Fruit fly (Drosophila melanogaster): ENCODE results near the gene CG14050.
A peak's percentile ranks its signal among the peaks of the same experiment; 100 is the strongest.

The CG14050 gene

DNA sequence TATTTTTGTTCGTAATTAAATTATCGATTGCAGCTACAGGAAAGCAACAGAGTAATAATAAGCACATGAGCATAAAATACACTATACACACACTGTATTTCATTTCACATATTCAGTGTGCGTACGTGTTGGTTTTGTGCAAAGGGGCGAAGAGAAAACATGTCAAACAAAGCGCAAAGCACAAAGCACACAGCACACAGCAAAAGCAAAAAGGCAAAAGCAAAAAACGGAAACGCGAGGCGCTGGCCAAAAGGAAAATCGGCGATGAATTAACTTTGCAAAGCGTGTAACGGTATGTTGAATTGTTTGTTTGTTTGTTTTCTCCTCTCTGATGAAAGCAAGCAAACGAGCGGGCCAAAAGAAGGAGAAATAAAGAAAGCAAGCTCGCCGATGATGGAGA, 37.7 kb downstream of the CG14050 start:
- TF ChIP-seq kay (GFP tag; ENCODE audit: borderline replicate concordance) (no peak), tj (GFP tag; optimal IDR thresholded peaks at IDR 0.05) (no peak), cic (GFP tag; optimal IDR thresholded peaks at IDR 0.05) (no peak), CG1620 (GFP tag; optimal IDR thresholded peaks at IDR 0.05) (no peak), pad (GFP tag; optimal IDR thresholded peaks at IDR 0.05) (no peak), ovo (GFP tag; optimal IDR thresholded peaks at IDR 0.05) (no peak), CG11617 (GFP tag; optimal IDR thresholded peaks at IDR 0.05) (no peak), Hr96 (GFP tag; optimal IDR thresholded peaks at IDR 0.05) (no peak), CG5204 (GFP tag; optimal IDR thresholded peaks at IDR 0.05) (no peak), Clk (GFP tag; optimal IDR thresholded peaks at IDR 0.05) (no peak), CG7045 (GFP tag; optimal IDR thresholded peaks at IDR 0.05) (no peak), Mnt (GFP tag; optimal IDR thresholded peaks at IDR 0.05) (no peak), Crg-1 (GFP tag; optimal IDR thresholded peaks at IDR 0.05) (no peak), cnc (optimal IDR thresholded peaks at IDR 0.05) (no peak), toe (GFP tag; optimal IDR thresholded peaks at IDR 0.05) (no peak), CG7101 (tag; optimal IDR thresholded peaks at IDR 0.05) (no peak), bab1 (GFP tag; optimal IDR thresholded peaks at IDR 0.05) (no peak), CG12768 (GFP tag; optimal IDR thresholded peaks at IDR 0.05) (no peak), CG14711 (tag; optimal IDR thresholded peaks at IDR 0.05) (no peak)

DNA sequence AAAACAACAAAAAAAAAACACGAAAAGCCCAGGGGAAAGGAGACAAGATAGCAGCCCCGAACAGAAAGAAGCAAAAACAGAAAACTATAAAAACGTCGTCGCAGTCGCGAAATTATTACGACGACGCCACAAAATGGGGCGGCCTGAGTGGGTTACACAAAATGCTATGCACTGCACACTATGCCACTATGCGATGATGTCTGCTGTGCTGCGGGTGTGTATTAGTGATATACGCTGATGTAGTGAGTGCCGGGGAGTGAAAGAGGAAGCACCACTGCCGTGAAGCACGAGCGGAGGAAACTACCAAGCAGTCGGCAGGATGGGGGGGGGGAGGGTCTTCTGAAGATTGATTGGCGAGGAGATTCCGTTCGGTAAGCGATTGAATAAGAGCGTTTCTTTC, 39.0 kb downstream of the CG14050 start:
- no peak for TF ChIP-seq CG11617 (GFP tag; optimal IDR thresholded peaks at IDR 0.05)
- peak; percentile 32 for TF ChIP-seq tj (GFP tag; optimal IDR thresholded peaks at IDR 0.05)

DNA sequence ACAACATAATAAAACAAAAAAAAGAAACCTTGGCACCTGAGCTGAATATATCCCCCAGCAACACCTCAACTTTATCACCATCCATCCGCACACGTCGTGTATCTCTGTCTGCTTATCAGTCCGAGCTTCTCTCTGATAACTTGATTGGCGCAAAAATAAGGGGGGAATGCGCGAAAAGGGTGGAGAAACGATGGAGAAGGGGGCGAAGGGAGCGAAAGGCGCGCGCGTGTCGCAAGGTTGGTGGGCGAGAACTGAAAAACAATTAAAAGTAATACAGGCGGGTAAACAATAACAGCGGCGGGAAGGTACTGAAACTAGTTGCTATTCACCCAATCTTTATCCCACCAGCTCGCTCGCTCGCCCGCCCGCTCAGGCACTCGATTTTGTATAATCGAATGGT, 39.8 kb downstream of the CG14050 start:
- TF ChIP-seq Crg-1 (GFP tag; optimal IDR thresholded peaks at IDR 0.05) (no peak), kay (GFP tag; ENCODE audit: borderline replicate concordance) (no peak), Mnt (GFP tag; optimal IDR thresholded peaks at IDR 0.05) (peak; percentile 79), CG1620 (GFP tag; optimal IDR thresholded peaks at IDR 0.05) (no peak), CG5204 (GFP tag; optimal IDR thresholded peaks at IDR 0.05) (no peak), cic (GFP tag; optimal IDR thresholded peaks at IDR 0.05) (peak; percentile 62), pad (GFP tag; optimal IDR thresholded peaks at IDR 0.05) (peak; percentile 11)

DNA sequence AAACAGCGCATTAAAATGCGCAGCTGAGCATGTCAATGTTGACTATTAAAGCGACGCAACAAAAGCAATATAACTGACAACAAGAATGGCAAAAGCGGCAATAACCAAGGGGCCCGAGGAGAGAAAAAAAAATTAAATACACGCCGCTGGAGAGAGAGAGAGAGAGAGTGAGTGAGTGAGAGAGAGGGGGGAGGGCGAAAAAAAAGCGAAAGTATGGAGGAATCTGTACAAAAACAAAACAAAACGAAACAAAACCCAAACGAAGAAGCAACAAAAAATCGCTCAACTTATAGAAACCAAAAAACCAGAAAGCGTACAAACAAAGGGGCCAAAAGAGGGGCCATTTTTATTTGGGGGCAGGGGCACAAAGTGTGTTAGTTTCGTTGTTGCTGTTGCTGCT, 42.5 kb downstream of the CG14050 start:
- TF ChIP-seq tj (GFP tag; optimal IDR thresholded peaks at IDR 0.05) (no peak), ovo (GFP tag; optimal IDR thresholded peaks at IDR 0.05) (no peak), pad (GFP tag; optimal IDR thresholded peaks at IDR 0.05) (no peak), Clk (GFP tag; optimal IDR thresholded peaks at IDR 0.05) (no peak), Hr96 (GFP tag; optimal IDR thresholded peaks at IDR 0.05) (no peak), Crg-1 (GFP tag; optimal IDR thresholded peaks at IDR 0.05) (no peak), CG12768 (GFP tag; optimal IDR thresholded peaks at IDR 0.05) (no peak), bab1 (GFP tag; optimal IDR thresholded peaks at IDR 0.05) (no peak), CG7101 (tag; optimal IDR thresholded peaks at IDR 0.05) (no peak), kay (GFP tag; ENCODE audit: borderline replicate concordance) (no peak), cnc (optimal IDR thresholded peaks at IDR 0.05) (no peak), CG33017 (tag; optimal IDR thresholded peaks at IDR 0.05) (no peak), CG5204 (GFP tag; optimal IDR thresholded peaks at IDR 0.05) (no peak), Mnt (GFP tag; optimal IDR thresholded peaks at IDR 0.05) (no peak)

DNA sequence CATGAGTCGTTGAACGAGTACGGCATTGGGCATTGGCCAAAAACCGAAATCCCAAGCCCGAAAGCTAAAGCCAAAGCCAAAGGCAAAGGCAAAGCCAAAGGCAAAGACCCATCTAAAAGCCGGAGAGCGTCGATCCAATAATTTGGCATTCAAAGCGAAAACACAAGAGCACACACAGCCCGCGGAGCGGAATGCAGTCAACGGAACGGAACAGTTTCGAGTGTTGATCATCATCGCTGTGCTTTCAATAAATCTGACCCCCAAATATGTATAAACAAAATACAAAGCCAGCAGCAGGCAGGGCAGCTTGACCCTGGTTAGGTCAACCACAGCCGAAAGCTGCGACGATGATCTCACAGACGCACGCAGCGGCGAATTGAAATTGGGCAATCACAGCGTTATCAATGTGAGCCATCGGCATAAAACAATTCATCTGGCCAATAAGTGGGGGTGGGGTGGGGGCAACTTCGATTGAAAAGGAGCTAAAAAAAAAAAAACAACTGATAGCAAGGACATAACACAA, 47.2 kb downstream of the CG14050 start:
- TF ChIP-seq CG12768 (GFP tag; optimal IDR thresholded peaks at IDR 0.05) (no peak), Crg-1 (GFP tag; optimal IDR thresholded peaks at IDR 0.05) (no peak), toe (GFP tag; optimal IDR thresholded peaks at IDR 0.05) (no peak), CG7045 (GFP tag; optimal IDR thresholded peaks at IDR 0.05) (no peak), Hr96 (GFP tag; optimal IDR thresholded peaks at IDR 0.05) (no peak), CG5204 (GFP tag; optimal IDR thresholded peaks at IDR 0.05) (no peak), cic (GFP tag; optimal IDR thresholded peaks at IDR 0.05) (no peak), CG11617 (GFP tag; optimal IDR thresholded peaks at IDR 0.05) (no peak), kay (GFP tag; ENCODE audit: borderline replicate concordance) (no peak), pad (GFP tag; optimal IDR thresholded peaks at IDR 0.05) (no peak), CG14711 (tag; optimal IDR thresholded peaks at IDR 0.05) (no peak), Clk (GFP tag; optimal IDR thresholded peaks at IDR 0.05) (no peak), CG7101 (tag; optimal IDR thresholded peaks at IDR 0.05) (no peak), ovo (GFP tag; optimal IDR thresholded peaks at IDR 0.05) (no peak)

DNA sequence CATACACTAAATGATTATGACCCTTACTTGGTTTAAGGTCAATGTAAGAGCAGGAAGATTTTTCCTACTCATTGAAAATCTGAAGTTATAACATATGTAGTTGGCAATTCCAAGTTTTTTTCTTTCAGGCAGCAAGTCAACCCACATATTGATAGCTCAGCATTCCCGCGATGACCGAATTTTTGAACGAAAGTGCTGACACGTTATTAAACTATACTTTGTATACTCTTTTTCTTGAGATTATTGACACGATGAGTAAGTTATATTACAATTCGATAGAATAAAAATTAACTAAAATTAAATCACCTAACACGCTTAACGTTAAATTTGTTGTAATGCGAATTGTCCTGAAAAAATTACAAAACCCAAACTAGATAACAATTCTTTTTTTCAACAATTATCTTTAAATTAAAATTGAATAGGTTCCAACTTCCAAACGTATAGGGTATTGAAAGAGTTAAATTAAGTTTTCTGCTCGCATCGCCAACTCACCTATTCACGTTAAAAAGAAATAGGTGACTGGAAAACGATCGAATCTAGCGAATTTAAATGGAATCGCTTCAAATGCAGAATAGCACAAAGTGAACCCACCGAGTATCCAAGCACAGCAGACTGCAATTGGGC, 50.7 kb downstream of the CG14050 start, which contains the start of gene Vml:
Vml (plus strand) TSS at position 574 of the 624 bp plus-strand sequence.
- TF ChIP-seq tj (GFP tag; optimal IDR thresholded peaks at IDR 0.05) (peak; percentile 95), Hr96 (GFP tag; optimal IDR thresholded peaks at IDR 0.05) (no peak)
